Worm (Caenorhabditis elegans): ENCODE data around the gene gab-1.

The gab-1 gene

DNA sequence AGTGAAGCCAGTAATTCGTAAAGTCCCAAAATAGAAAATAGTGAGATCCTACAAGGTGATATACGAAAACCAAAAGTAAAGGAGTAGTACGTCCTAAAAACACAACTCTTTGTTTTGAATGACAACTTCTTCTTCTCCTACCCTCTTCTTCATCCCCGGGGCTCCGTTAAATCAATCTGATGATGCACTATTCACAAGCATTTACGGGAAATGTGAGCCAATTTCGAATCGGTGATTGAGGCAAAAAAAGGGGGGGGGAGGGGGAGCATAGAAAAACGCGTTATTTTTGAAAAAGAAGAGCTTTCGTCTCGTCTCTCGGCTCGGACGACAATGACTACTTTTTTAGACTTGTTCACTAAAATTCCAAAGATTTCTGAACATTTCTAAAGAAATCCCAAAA is 4.4 kb upstream of the gab-1 start:
- no peak for TF ChIP-seq hnd-1 (tag; optimal IDR thresholded peaks at IDR 0.05)
- no peak for TF ChIP-seq ceh-36 (tag; optimal IDR thresholded peaks at IDR 0.05)
- TF ChIP-seq pes-1 (GFP tag; IDR thresholded peaks at IDR 0.05): no peak
- no peak for TF ChIP-seq tbx-11 (GFP tag; IDR thresholded peaks at IDR 0.05)
- no peak for TF ChIP-seq ama-1 (optimal IDR thresholded peaks at IDR 0.05)
- no peak for TF ChIP-seq sea-1 (GFP tag; conservative IDR thresholded peaks at IDR 0.05)
- TF ChIP-seq flt-1 (GFP tag; IDR thresholded peaks at IDR 0.05): no peak
- TF ChIP-seq aly-1 (tag; optimal IDR thresholded peaks at IDR 0.05): no peak
- no peak for TF ChIP-seq B0310.2 (tag; optimal IDR thresholded peaks at IDR 0.05)
- TF ChIP-seq ets-7 (tag; optimal IDR thresholded peaks at IDR 0.05): no peak
- no peak for TF ChIP-seq tbx-37 (GFP tag; conservative IDR thresholded peaks at IDR 0.05)
- TF ChIP-seq scrt-1 (GFP tag; IDR thresholded peaks at IDR 0.05): no peak
- TF ChIP-seq hmg-4 (GFP tag; optimal IDR thresholded peaks at IDR 0.05): no peak
- TF ChIP-seq tra-4 (tag; optimal IDR thresholded peaks at IDR 0.05): no peak
- no peak for TF ChIP-seq hmbx-1 (tag; optimal IDR thresholded peaks at IDR 0.05)
- no peak for TF ChIP-seq ceh-13 (GFP tag; optimal IDR thresholded peaks at IDR 0.05)

DNA sequence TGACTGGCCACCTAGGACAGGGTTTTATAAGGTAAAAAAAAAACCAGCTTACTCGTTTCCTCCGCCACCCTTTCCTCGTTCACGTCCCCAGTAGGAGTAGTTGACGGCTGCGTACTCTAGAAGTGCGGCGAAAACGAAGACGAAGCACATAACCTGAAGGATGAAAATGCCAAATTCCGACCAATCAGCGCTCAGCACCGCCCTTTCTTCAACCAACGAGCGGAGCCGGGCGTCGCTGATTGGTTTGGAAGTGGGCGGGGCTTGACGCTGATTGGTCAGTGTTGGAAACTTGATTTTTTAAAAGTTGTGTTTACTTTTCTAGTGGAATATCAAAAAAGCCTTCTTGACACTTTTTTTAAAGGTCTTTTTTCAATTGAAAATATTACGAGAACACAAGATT is 5.8 kb downstream of the gab-1 start:
- TF ChIP-seq hmbx-1 (tag; optimal IDR thresholded peaks at IDR 0.05) (no peak), B0310.2 (tag; optimal IDR thresholded peaks at IDR 0.05) (no peak), ceh-13 (GFP tag; optimal IDR thresholded peaks at IDR 0.05) (no peak), hnd-1 (tag; optimal IDR thresholded peaks at IDR 0.05) (no peak), pes-1 (GFP tag; IDR thresholded peaks at IDR 0.05) (no peak), ama-1 (optimal IDR thresholded peaks at IDR 0.05) (no peak), tbx-11 (GFP tag; IDR thresholded peaks at IDR 0.05) (no peak)

DNA sequence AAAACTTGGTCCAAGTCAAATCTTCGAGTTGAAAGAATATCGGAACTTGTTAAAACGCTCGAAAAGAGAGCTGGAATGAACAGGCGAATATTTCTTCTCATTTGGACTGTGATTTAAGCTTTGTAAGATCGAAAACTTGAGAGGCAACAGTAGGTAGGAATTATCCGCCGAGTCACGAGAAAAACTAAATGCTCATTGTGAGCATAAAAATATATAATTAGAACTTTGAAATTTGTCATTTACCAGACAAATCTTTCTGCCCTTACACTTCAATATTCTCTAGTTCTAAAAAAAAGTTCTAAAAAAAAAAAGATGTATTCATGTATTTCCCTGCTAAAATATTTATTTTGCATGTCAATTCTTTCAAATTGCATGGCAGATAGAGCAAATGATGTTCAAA is 15.3 kb downstream of the gab-1 start, which contains the start of the genes irld-19 and irld-61:
irld-19 (minus strand) TSS at position 101 of the 400 bp plus-strand sequence.
irld-61 (plus strand) TSS at position 313 of the 400 bp plus-strand sequence.
- TF ChIP-seq hmg-4 (GFP tag; optimal IDR thresholded peaks at IDR 0.05) (no peak), ets-7 (tag; optimal IDR thresholded peaks at IDR 0.05) (no peak), ama-1 (optimal IDR thresholded peaks at IDR 0.05) (no peak), pes-1 (GFP tag; IDR thresholded peaks at IDR 0.05) (no peak), aly-1 (tag; optimal IDR thresholded peaks at IDR 0.05) (no peak), B0310.2 (tag; optimal IDR thresholded peaks at IDR 0.05) (no peak), scrt-1 (GFP tag; IDR thresholded peaks at IDR 0.05) (no peak), F13C5.2 (tag; optimal IDR thresholded peaks at IDR 0.05) (no peak)

DNA sequence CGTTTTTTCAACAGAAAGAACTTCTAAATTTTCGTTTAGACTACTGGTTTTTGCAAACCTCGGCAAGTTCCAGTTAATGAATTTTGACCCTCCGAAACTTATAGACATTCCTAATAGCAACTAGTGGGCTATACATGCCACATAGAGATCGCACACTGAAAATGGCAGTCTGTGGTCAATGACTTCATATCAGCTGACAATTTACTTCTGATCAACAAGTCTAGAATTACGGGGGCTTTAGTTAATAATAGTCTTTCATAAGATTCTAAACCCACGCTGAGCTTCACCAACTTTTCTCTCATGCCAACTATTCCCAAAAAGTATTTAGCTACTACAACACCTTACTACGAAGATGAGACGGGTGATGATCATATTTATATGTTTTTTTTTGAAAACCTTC is 22.2 kb downstream of the gab-1 start, which contains the start of gene srw-9:
srw-9 (plus strand) TSS at position 301 of the 400 bp plus-strand sequence.
- TF ChIP-seq hmbx-1 (tag; optimal IDR thresholded peaks at IDR 0.05) (no peak), hnd-1 (tag; optimal IDR thresholded peaks at IDR 0.05) (no peak)

DNA sequence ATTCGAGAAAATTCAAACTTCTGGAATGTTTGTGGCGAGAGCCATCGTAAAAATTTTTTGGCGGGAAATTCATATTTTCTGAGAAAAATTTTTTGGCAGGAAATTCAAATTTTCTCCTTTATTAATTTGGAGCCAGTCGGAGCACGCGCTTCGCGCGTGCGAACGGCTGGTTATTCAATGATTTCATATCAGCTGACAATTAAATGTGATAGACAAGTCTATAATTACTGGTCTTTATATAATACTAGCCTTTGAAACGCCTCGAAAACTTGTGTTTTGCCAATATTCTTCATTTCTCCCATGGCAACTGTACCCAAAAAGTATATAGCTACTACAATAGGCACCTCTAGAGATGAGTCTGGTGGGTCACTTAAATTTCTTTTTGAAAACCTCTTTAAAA is 24.5 kb downstream of the gab-1 start, which contains the start of gene srw-10:
srw-10 (plus strand) TSS at position 301 of the 400 bp plus-strand sequence.
- TF ChIP-seq tbx-11 (GFP tag; IDR thresholded peaks at IDR 0.05) (no peak), ceh-13 (GFP tag; optimal IDR thresholded peaks at IDR 0.05) (no peak), ama-1 (optimal IDR thresholded peaks at IDR 0.05) (no peak), tra-4 (tag; optimal IDR thresholded peaks at IDR 0.05) (no peak), ets-7 (tag; optimal IDR thresholded peaks at IDR 0.05) (no peak), F13C5.2 (tag; optimal IDR thresholded peaks at IDR 0.05) (no peak), sea-1 (GFP tag; conservative IDR thresholded peaks at IDR 0.05) (no peak), hnd-1 (tag; optimal IDR thresholded peaks at IDR 0.05) (no peak), tbx-37 (GFP tag; conservative IDR thresholded peaks at IDR 0.05) (no peak), hmbx-1 (tag; optimal IDR thresholded peaks at IDR 0.05) (no peak), flt-1 (GFP tag; IDR thresholded peaks at IDR 0.05) (no peak), ceh-36 (tag; optimal IDR thresholded peaks at IDR 0.05) (no peak), pes-1 (GFP tag; IDR thresholded peaks at IDR 0.05) (no peak)

DNA sequence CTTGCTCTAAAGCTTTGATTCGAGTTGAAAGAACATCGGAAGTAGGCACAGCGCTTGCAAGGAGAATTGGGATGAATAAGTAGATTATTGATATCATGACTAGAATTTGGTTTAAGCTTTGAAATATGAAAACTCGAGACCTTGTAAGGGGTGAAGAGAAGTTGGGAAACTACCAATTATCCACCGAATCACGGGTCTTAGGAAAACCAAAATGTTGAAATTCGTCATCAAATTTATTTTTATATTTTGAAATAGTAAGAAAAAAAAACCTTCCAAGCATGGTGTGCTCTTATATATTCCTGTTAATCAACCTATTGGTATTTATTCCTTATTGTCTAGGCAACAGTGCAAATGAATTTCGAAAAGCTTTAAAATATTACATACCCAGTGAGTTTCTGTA is 28.7 kb downstream of the gab-1 start, which contains the start of the genes irld-60 and irld-20:
irld-60 (minus strand) TSS at position 101 of the 400 bp plus-strand sequence.
irld-20 (plus strand) TSS at position 279 of the 400 bp plus-strand sequence.
- TF ChIP-seq tbx-11 (GFP tag; IDR thresholded peaks at IDR 0.05): no peak
- no peak for TF ChIP-seq pes-1 (GFP tag; IDR thresholded peaks at IDR 0.05)
- no peak for TF ChIP-seq hnd-1 (tag; optimal IDR thresholded peaks at IDR 0.05)
- TF ChIP-seq ceh-36 (tag; optimal IDR thresholded peaks at IDR 0.05): no peak
- TF ChIP-seq hmg-4 (GFP tag; optimal IDR thresholded peaks at IDR 0.05): no peak
- TF ChIP-seq tbx-37 (GFP tag; conservative IDR thresholded peaks at IDR 0.05): no peak

DNA sequence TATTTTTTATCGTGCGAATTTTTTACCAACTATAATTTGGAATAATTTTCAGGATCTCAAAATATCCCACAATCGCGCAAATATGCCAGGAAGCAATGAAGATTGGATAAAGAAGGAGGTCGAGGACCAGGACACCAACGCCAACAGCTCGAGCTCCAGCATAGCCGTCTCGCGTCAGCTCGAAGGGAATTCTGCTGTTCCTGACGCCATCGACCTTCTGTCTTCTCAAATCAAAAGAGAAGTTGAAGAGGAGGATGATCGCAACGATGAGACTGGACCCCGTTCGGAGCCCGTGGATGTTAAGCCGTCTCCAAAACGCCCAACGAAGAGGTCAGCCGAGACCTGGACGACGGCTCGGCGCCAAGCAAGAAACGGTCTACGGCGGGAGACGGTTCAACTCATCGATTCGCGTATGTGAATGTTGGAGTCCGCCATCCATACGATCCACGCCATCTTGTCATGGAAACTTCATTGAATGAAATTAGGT is 33.1 kb downstream of the gab-1 start, which contains the start of gene Y111B2A.21:
Y111B2A.21 (plus strand) TSS at position 51 of the 487 bp plus-strand sequence.
- TF ChIP-seq ceh-36 (tag; optimal IDR thresholded peaks at IDR 0.05) (no peak), tra-4 (tag; optimal IDR thresholded peaks at IDR 0.05) (no peak), flt-1 (GFP tag; IDR thresholded peaks at IDR 0.05) (no peak), tbx-37 (GFP tag; conservative IDR thresholded peaks at IDR 0.05) (no peak), pes-1 (GFP tag; IDR thresholded peaks at IDR 0.05) (no peak), B0310.2 (tag; optimal IDR thresholded peaks at IDR 0.05) (no peak), aly-1 (tag; optimal IDR thresholded peaks at IDR 0.05) (no peak), hmg-4 (GFP tag; optimal IDR thresholded peaks at IDR 0.05) (no peak), sea-1 (GFP tag; conservative IDR thresholded peaks at IDR 0.05) (no peak), ceh-13 (GFP tag; optimal IDR thresholded peaks at IDR 0.05) (no peak), scrt-1 (GFP tag; IDR thresholded peaks at IDR 0.05) (no peak)

DNA sequence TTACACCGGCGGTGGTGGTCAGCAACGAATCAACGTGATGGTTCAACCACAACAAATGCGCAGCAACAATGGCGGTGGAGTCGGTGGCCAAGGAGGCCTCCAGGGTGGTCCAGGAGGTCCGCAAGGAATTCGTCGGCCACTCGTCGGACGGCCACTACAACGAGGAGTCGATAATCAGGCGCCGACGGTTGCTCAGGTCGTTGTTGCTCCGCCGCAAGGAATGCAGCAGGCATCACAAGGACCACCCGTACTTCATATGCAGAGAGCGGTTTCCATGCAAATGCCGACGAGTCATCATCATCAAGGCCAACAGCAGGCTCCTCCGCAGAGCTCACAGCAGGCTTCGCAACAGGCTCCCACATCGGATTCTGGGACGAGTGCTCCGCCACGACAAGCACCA is 36.0 kb downstream of the gab-1 start:
- TF ChIP-seq hmg-4 (GFP tag; optimal IDR thresholded peaks at IDR 0.05): no peak
- TF ChIP-seq tbx-11 (GFP tag; IDR thresholded peaks at IDR 0.05): no peak
- TF ChIP-seq pes-1 (GFP tag; IDR thresholded peaks at IDR 0.05): no peak
- TF ChIP-seq ets-7 (tag; optimal IDR thresholded peaks at IDR 0.05): no peak
- no peak for TF ChIP-seq scrt-1 (GFP tag; IDR thresholded peaks at IDR 0.05)
- no peak for TF ChIP-seq B0310.2 (tag; optimal IDR thresholded peaks at IDR 0.05)
- TF ChIP-seq tbx-37 (GFP tag; conservative IDR thresholded peaks at IDR 0.05): no peak

All from whole organism, early embryonic.